Fruit fly (Drosophila melanogaster): ENCODE results near the gene pygo.

Gene pygo

DNA sequence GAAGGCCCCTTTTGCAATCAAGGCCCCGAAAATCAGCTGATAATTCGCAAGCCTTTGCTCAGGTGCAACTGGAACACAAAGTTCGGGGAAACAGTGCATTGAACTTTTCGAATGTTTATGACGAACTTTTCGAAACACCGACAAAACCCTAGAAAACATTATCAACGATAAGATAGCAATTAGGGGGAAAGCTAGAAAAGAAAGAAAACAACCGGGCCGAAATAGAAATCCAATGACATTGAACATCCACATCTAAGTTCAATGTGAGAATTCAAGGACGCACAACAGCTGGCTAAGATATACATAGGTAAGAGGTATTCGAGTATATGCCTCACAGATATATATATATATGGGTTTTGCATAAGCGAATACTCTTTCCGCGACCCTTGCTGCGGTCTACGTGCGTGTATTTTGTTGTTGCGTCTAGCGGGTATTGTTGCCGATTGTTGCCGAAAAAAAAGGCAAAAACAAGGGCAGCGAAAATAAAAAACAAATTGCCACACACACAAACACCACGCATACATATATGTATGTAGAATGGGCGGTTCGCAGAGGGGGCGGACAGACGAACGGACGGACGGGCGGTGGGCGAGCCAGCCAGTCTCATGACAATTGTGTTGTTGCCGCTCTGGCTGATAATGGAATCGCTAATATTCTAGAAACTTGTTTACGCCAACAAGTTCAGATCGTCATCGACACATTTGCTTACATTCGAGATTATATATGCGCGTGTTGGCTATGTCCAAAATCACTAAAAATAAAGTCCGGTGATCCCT is 19.2 kb upstream of the pygo start:
- TF ChIP-seq Jra (GFP tag; optimal IDR thresholded peaks at IDR 0.05) (no peak), sage (GFP tag; optimal IDR thresholded peaks at IDR 0.05) (peak; percentile 43), OdsH (GFP tag; optimal IDR thresholded peaks at IDR 0.05) (no peak), Sp1 (GFP tag; optimal IDR thresholded peaks at IDR 0.05) (peak; percentile 48), h (GFP tag; optimal IDR thresholded peaks at IDR 0.05) (peak; percentile 35), dsf (GFP tag; optimal IDR thresholded peaks at IDR 0.05; ENCODE audit: borderline replicate concordance) (no peak), br (GFP tag; optimal IDR thresholded peaks at IDR 0.05) (peak; percentile 69), Hnf4 (GFP tag; optimal IDR thresholded peaks at IDR 0.05) (peak; percentile 44), CG32264 (GFP tag; optimal IDR thresholded peaks at IDR 0.05) (no peak), CG9705 (GFP tag; optimal IDR thresholded peaks at IDR 0.05) (no peak), Rel (GFP tag; optimal IDR thresholded peaks at IDR 0.05) (peak; percentile 30), Rel (tag; optimal IDR thresholded peaks at IDR 0.05) (no peak), HLH106 (tag; optimal IDR thresholded peaks at IDR 0.05) (no peak), Hr83 (GFP tag; optimal IDR thresholded peaks at IDR 0.05; ENCODE audit: poor library complexity, severe bottlenecking) (peak; percentile 23)

DNA sequence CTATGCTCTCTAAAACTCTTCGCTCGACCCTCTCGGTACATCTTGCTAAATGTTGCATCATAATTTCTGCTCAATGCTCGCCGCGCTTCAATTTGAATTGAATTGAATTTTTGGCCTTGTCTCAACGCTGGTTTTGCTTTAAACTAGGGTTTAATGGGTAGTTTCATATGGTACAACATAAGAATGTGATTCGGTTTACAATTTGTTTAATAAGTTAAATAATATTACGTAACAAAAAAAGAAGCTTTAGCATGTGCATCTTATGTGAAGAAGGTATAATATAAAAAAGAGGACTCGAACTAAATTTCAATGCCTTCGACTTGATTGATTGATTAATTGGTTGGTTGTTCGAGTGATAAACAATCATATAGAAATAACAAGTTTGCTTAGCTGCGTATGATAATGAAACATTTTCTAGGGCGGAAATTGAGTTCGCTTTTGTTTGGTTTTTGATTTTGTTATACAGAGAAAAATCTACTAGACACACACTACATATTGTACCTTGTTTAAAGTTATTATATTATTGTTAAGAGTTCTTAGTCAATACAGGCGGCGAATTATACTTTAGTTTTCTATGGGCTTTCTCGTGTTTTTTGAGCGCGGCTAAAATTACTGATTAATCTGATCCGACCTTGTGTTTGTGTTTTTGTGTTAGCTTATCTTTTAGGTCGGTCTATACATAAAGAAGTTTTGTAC is 17.4 kb upstream of the pygo start:
- no peak for TF ChIP-seq woc (GFP tag; optimal IDR thresholded peaks at IDR 0.05)
- TF ChIP-seq CG9705 (GFP tag; optimal IDR thresholded peaks at IDR 0.05), result no peak
- TF ChIP-seq Sp1 (GFP tag; optimal IDR thresholded peaks at IDR 0.05), result no peak

DNA sequence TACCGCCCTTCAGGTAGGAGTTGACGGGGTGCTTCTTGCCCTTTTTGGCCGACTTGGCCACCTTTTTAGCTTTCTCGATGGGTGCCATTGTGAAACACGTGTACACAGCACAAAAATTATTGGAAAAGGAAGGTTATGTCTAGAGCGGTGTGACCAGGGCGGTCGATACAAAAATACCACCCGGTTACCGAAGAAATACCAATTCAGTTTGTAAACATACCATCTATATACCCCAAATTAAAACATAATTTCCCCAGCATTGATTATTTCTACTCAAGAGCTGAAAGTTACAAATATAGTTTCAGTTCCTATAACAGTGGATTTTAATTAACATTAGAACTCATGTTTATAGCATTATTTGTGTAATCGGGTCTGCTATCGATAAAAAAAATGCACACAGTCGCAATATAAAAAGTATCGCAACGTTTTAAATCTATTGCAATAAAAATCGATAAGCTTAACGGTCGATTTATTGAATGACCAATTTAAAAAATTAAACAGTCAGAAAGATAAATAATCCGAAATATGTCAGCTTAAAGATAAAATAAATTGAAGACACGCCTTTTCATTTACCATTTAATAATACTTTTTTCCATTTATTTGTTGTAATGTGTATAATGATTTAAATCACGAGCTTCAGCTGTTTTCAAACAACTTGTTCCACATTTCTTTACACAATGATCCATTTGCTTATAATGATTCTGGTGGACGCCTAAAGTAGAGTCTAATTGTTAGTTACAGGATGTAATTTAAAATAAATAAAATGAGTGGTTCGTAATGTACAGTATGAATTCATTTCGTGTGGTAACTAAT is 15.8 kb upstream of the pygo start, which contains the start of gene RpL6:
RpL6 (minus strand) TSS at position 134 of the 813 bp plus-strand sequence.
- TF ChIP-seq CG9705 (GFP tag; optimal IDR thresholded peaks at IDR 0.05) (no peak), Dif (GFP tag; optimal IDR thresholded peaks at IDR 0.05; ENCODE audit: partially characterized antibody) (no peak), Rel (GFP tag; optimal IDR thresholded peaks at IDR 0.05) (no peak), Rel (tag; optimal IDR thresholded peaks at IDR 0.05) (peak; percentile 20), lola (GFP tag; optimal IDR thresholded peaks at IDR 0.05) (no peak), Hr78 (GFP tag; optimal IDR thresholded peaks at IDR 0.05) (no peak), pan (optimal IDR thresholded peaks at IDR 0.05) (no peak), CrebA (GFP tag; optimal IDR thresholded peaks at IDR 0.05; ENCODE audit: borderline replicate concordance) (no peak), sage (GFP tag; optimal IDR thresholded peaks at IDR 0.05) (no peak), Hr83 (GFP tag; optimal IDR thresholded peaks at IDR 0.05; ENCODE audit: poor library complexity, severe bottlenecking) (peak; percentile 15), Vsx2 (GFP tag; optimal IDR thresholded peaks at IDR 0.05; ENCODE audit: partially characterized antibody) (no peak), OdsH (GFP tag; optimal IDR thresholded peaks at IDR 0.05) (no peak), dl (GFP tag; optimal IDR thresholded peaks at IDR 0.05; ENCODE audit: insufficient read depth in 1 of 2, partially characterized antibody in 2 of 2) (no peak), psq (GFP tag; optimal IDR thresholded peaks at IDR 0.05) (no peak), Sp1 (GFP tag; optimal IDR thresholded peaks at IDR 0.05) (peak; percentile 45), tai (GFP tag; optimal IDR thresholded peaks at IDR 0.05) (no peak), Jra (GFP tag; optimal IDR thresholded peaks at IDR 0.05) (peak; percentile 15), ey (GFP tag; optimal IDR thresholded peaks at IDR 0.05) (no peak), woc (GFP tag; optimal IDR thresholded peaks at IDR 0.05) (no peak), brk (GFP tag; optimal IDR thresholded peaks at IDR 0.05) (peak; percentile 70), dsf (GFP tag; optimal IDR thresholded peaks at IDR 0.05; ENCODE audit: borderline replicate concordance) (no peak), foxo (GFP tag; optimal IDR thresholded peaks at IDR 0.05) (peak in 1 of 2 experiments; percentile 30), Dfd (GFP tag; optimal IDR thresholded peaks at IDR 0.05) (no peak), fru (GFP tag; optimal IDR thresholded peaks at IDR 0.05) (no peak), Hnf4 (GFP tag; optimal IDR thresholded peaks at IDR 0.05) (peak; percentile 35), dmrt93B (GFP tag; optimal IDR thresholded peaks at IDR 0.05) (no peak), h (GFP tag; optimal IDR thresholded peaks at IDR 0.05) (peak; percentile 32), Myc (optimal IDR thresholded peaks at IDR 0.05) (peak; percentile 13), CG32264 (GFP tag; optimal IDR thresholded peaks at IDR 0.05) (no peak), HLH106 (tag; optimal IDR thresholded peaks at IDR 0.05) (no peak), Abd-B (GFP tag; optimal IDR thresholded peaks at IDR 0.05) (no peak), N (GFP tag; optimal IDR thresholded peaks at IDR 0.05) (no peak), sv (GFP tag; optimal IDR thresholded peaks at IDR 0.05) (no peak), rgr (GFP tag; optimal IDR thresholded peaks at IDR 0.05) (no peak), GATAd (GFP tag; optimal IDR thresholded peaks at IDR 0.05) (no peak), usp (GFP tag; optimal IDR thresholded peaks at IDR 0.05) (no peak), jim (GFP tag; optimal IDR thresholded peaks at IDR 0.05) (no peak), Mio (GFP tag; optimal IDR thresholded peaks at IDR 0.05) (no peak), br (GFP tag; optimal IDR thresholded peaks at IDR 0.05) (no peak)
